Worm (Caenorhabditis elegans) whole organism, young adult: ENCODE data around the gene mob-3.

ENCODE experiments used
- B0035.1 ChIP-seq: sonication (generic microtip); optimal IDR thresholded peaks from 2 replicates; lab custom pipeline; 2016; ENCODE audit warnings: missing genetic modification characterization, mild to moderate bottlenecking, missing compliant biosample characterization, missing genotype, missing genetic modification reagents
- fkh-3 ChIP-seq: sonication (generic microtip); optimal IDR thresholded peaks from 2 replicates; lab custom pipeline; 2016; ENCODE audit warnings: mild to moderate bottlenecking, missing genetic modification characterization, missing compliant biosample characterization

DNA sequence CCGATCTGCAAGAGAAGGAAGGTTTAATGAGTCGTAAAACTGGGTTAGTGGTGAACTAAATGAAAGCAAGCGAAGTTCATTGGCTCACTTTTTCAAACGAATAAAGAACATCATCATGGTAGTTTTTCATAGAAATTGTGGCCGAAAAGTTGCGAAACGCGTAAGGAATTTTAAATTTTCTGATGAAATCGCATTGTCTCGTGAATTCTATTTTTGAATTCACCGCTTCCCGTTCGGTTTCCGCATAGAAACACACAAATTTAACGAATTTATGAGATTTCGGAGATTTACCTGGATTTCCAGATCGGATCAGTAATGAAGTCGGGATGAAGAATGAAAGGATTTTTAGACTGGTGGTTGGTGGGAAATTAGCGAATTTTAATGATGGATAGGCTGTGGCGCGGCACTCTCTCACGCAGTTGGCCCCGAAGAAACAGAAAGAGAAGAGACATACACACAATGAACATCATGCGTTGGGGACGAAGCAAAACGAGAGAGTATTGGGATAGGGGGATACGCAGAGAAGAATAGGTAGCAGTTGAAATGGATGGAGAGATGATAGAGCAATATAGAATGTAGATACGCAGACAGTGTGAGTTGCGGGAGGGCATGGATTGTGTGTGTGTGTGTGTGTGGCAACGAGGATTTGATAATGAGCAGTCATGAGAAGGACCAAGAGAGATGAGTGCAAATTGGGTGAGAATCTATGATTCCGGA, 1.8 kb downstream of the mob-3 start:
- TF ChIP-seq B0035.1 (tag; lab: Kevin White, UChicago) (no peak), fkh-3 (tag; lab: Kevin White, UChicago) (no peak)
